Fruit fly (Drosophila melanogaster) whole organism, embryonic: Measurements from ENCODE around the gene kairos.

Experiments used
- CG11723 ChIP-seq: fragments of 200-800 bp; sonication (Bioruptor generic); optimal IDR thresholded peaks from 2 replicates; lab custom pipeline; 2017; ENCODE audit warnings: missing biosample characterization, mild to moderate bottlenecking, missing genetic modification characterization
- CG31388 ChIP-seq: fragments of 200-800 bp; sonication (Bioruptor generic); optimal IDR thresholded peaks from 2 replicates; lab custom pipeline; 2016; ENCODE audit warnings: missing biosample characterization, missing genetic modification characterization
- Dek ChIP-seq: fragments of 200-800 bp; sonication (Bioruptor generic); optimal IDR thresholded peaks from 3 replicates; lab custom pipeline; 2019; ENCODE audit warnings: missing biosample characterization, mild to moderate bottlenecking, missing genetic modification characterization, moderate library complexity
- Optix ChIP-seq: fragments of 200-800 bp; sonication (Bioruptor generic); IDR thresholded peaks from 3 replicates; pipeline ENCODE4 v1.3.6; 2022; ENCODE audit warnings: missing biosample characterization, missing genetic modification characterization
- br ChIP-seq: fragments of >200 bp; optimal IDR thresholded peaks from 2 replicates; lab custom pipeline; 2017
- cad ChIP-seq: fragments of >200 bp; optimal IDR thresholded peaks from 2 replicates; lab custom pipeline; 2017; ENCODE audit warnings: missing biosample characterization, missing genetic modification characterization
- dan ChIP-seq: fragments of 200-800 bp; sonication (Bioruptor generic); IDR thresholded peaks from 2 replicates; pipeline ENCODE4 v1.3.6; 2022; ENCODE audit warnings: missing biosample characterization, missing genetic modification characterization
- inv ChIP-seq: fragments of 200-800 bp; sonication (Bioruptor generic); IDR thresholded peaks from 2 replicates; pipeline ENCODE4 v1.3.6; 2022; ENCODE audit warnings: missing biosample characterization, missing genetic modification characterization; ENCODE audit not compliant: partially characterized antibody
- otp ChIP-seq: fragments of 200-800 bp; sonication (Bioruptor generic); IDR thresholded peaks from 3 replicates; pipeline ENCODE4, ENCODE4 v1.3.6; 2022; ENCODE audit warnings: missing biosample characterization, missing genetic modification characterization
- row ChIP-seq: fragments of 200-800 bp; sonication (Bioruptor generic); IDR thresholded peaks from 3 replicates; pipeline ENCODE4 v1.3.6; 2022; ENCODE audit warnings: missing biosample characterization, missing genetic modification characterization
- unpg ChIP-seq: fragments of 200-800 bp; sonication (Bioruptor generic); optimal IDR thresholded peaks from 3 replicates; lab custom pipeline; 2018; ENCODE audit warnings: missing biosample characterization, mild to moderate bottlenecking, missing genetic modification characterization, moderate library complexity

DNA sequence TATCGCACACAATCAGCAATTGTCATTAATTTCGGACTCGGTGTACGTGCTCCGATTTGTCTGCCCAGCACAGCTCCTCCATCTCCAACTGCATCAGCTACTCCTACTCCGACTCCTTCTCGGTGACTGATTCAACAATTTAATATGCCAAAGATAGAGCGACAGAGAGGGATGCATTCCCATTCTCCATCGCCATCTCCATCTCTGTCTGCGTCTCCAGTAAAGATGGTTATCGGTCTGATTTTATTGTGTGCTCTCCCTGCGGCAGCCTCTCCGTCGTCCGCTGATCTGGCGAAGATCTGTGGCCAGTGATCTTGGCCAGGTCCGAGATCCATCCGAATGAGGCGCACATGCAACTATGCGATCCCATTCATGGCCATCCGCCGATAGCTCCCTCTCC lies 70.8 kb downstream of the kairos start:
- TF ChIP-seq inv (no peak), row (no peak), dan (no peak), cad (no peak), Dek (tag; lab: Kevin White, UChicago) (no peak), br (lab: Kevin White, UChicago) (no peak), unpg (GFP tag; lab: Kevin White, UChicago) (no peak), Optix (GFP tag; lab: Robert Waterston, UW) (no peak), CG11723 (GFP tag; lab: Kevin White, UChicago) (no peak), CG31388 (GFP tag; lab: Kevin White, UChicago) (no peak), otp (GFP tag; lab: Robert Waterston, UW) (no peak)
